Fruit fly (Drosophila melanogaster): ENCODE results near the gene asun.

- TF ChIP-seq CG8478 (optimal IDR thresholded peaks at IDR 0.05) = no peak
- TF ChIP-seq CTCF (optimal IDR thresholded peaks at IDR 0.05) = no peak
Measured at dm6 chr3R:16310081-16310493, 46.0 kb downstream of the asun start.
